Fruit fly (Drosophila melanogaster) whole organism: ENCODE results near the gene CG9806.

Source experiments
- CG8478 ChIP-seq: fragments of >200 bp; optimal IDR thresholded peaks from 2 replicates; lab custom pipeline; 2018; ENCODE audit warnings: inconsistent platforms
- Dll ChIP-seq: fragments of >200 bp; optimal IDR thresholded peaks from 2 replicates; lab custom pipeline; 2017
- EcR ChIP-seq, 2 experiments: fragments of >200 bp; optimal IDR thresholded peaks; 2 replicates each; lab custom pipeline; 2017; ENCODE audit warnings: missing biosample characterization in 2 of 2, missing genetic modification characterization in 2 of 2, missing genetic modification reagents in 2 of 2
- pan ChIP-seq: fragments of >200 bp; optimal IDR thresholded peaks from 2 replicates; lab custom pipeline; 2017
- psq ChIP-seq: fragments of >200 bp; optimal IDR thresholded peaks from 2 replicates; lab custom pipeline; 2017
- usp ChIP-seq: fragments of >200 bp; optimal IDR thresholded peaks from 2 replicates; lab custom pipeline; 2017; ENCODE audit warnings: missing biosample characterization, missing genetic modification characterization, mixed read lengths

CG9806 gene

DNA sequence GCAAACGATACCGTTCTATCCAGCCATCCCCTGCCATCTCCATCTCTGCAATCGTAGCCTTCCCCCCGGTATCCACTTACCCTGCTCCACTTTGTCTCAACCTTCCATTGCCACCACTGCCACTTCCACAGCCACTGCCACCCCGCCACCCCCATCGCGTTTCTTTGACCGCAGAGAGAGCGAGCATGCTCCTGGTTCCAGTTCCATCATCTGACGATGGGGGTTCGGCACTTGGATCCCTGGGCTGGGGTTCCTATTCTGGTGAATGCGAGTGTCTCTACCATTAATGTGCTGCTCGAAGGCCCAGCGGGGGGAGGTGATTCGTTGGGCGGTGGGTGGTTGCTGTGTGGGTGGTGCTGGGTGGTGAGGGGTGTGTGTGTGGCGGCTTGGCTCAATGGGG lies 13.3 kb downstream of the CG9806 start:
- TF ChIP-seq pan (lab: Kevin White, UChicago): no peak
- no peak for TF ChIP-seq EcR (GFP tag; optimal IDR thresholded peaks at IDR 0.05; lab: Kevin White, UChicago)
- no peak for TF ChIP-seq usp (GFP tag; lab: Kevin White, UChicago)
- TF ChIP-seq CG8478: no peak
- TF ChIP-seq Dll (lab: Kevin White, UChicago): no peak
- TF ChIP-seq psq: no peak

DNA sequence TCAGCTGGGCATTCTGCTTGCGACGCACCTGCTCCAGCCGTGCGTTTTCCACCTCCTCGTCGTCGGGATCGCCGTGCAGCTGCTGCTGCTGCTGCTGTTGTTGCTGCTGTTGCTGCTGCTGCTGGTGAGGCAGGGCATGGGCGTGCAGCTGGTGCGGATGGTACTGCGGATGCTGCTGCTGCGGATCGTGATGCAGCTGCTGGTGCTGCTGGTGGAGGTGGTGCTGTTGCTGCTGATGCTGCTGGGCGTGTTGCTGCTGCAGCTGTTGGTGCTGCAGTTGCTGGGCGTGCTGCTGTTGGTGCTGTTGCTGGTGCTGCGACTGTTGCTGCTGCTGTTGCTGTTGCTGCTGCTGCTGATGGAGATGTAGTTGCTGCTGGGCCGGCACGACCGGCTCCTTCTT lies 19.3 kb downstream of the CG9806 start:
- no peak for TF ChIP-seq usp (GFP tag; lab: Kevin White, UChicago)
- no peak for TF ChIP-seq EcR (GFP tag; optimal IDR thresholded peaks at IDR 0.05; lab: Kevin White, UChicago)
- no peak for TF ChIP-seq Dll (lab: Kevin White, UChicago)
- no peak for TF ChIP-seq CG8478
- TF ChIP-seq pan (lab: Kevin White, UChicago): no peak
- TF ChIP-seq psq: no peak

DNA sequence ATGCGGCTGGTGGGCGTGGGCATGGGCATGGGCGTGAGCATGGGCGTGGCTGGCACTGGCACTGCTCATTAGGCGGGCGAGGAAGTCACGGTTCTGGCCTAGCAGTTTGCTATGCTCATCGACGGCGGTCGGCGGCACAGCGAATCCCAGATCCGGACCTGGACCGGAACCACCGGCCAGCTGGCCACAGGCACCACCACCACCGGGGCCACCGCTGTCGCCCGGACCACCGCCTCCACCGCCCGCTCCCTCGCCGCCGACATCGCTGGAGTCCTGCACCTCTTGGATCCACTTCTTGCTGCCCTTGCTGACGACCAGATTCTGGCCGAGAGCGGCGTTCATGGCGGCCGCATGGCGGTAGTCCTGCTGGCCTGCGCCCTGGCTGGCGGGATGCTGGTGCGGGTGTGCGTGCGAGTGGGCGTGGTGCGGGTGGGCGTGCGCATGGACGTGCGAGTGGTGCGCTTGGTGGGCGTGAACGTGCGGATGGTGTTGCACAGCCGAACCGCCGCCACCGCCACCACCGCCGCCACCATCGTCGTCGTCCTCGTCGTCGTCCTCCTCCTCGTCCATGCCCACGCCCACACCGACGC lies 19.9 kb downstream of the CG9806 start:
- TF ChIP-seq CG8478 (no peak), usp (GFP tag; lab: Kevin White, UChicago) (no peak)

DNA sequence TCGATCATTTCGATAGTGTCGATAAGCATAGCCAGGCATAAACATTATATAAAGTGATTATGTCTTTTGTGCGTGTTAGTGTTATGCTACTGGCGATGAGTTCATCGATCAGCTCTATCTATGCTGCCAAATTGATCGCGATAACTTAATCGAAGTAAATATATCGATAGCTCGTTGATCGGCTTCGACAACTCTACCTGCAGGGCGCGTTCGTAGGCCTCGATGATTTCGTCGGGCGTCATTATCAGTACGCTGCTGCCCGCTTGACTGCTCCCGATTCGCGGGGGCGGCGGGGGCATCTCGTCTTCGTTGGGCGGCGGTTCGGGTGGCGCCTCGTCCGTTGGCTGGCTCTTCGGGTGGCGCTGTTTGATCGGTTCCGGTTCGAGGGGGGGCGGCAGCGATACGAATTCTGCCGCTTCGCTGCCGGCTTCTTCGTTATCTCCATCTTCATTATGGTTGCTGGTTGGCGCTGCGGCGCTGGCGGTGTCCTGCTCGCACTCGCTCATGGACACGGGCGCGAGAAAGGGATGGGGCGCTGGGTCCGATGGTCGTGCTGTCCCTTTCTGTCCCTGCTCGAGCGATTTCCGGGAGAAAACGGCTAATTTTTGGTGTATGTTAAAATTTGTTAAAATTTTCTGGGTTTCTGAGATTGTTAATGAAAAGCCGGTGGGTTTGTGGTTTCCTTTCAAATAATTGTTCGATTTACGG lies 24.7 kb downstream of the CG9806 start, which contains the start of gene CG1628:
TSS of gene CG1628 (minus strand) at position 658 of the 708 bp plus-strand sequence.
- TF ChIP-seq usp (GFP tag; lab: Kevin White, UChicago) (no peak), CG8478 (no peak), EcR (GFP tag; optimal IDR thresholded peaks at IDR 0.05; lab: Kevin White, UChicago) (no peak), pan (lab: Kevin White, UChicago) (no peak), Dll (lab: Kevin White, UChicago) (no peak), psq (no peak)

DNA sequence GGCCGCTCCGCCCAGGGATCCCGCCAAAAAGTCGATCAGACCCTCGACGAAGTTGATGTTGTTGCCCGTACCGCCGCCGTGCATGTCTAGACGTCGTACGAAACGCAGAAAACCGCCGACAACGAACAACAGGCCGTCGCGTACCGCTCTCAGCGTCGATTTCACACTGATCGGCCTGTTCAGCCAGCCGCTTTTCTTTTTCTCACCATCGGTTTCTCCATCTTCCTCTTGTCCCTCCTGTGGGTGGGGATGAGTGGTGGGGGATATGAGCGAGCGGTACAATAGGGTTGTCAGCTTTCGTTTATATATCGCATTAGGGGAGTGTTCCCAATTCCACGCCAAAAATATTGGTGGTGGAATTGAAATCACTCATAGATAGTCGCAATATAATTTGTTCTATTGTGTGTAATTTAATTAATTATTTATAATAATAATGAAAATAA lies 25.4 kb downstream of the CG9806 start:
- no peak for TF ChIP-seq EcR (GFP tag; optimal IDR thresholded peaks at IDR 0.05; lab: Kevin White, UChicago)
- TF ChIP-seq pan (lab: Kevin White, UChicago): no peak
- no peak for TF ChIP-seq psq
- no peak for TF ChIP-seq usp (GFP tag; lab: Kevin White, UChicago)
- TF ChIP-seq CG8478: no peak
- no peak for TF ChIP-seq Dll (lab: Kevin White, UChicago)

DNA sequence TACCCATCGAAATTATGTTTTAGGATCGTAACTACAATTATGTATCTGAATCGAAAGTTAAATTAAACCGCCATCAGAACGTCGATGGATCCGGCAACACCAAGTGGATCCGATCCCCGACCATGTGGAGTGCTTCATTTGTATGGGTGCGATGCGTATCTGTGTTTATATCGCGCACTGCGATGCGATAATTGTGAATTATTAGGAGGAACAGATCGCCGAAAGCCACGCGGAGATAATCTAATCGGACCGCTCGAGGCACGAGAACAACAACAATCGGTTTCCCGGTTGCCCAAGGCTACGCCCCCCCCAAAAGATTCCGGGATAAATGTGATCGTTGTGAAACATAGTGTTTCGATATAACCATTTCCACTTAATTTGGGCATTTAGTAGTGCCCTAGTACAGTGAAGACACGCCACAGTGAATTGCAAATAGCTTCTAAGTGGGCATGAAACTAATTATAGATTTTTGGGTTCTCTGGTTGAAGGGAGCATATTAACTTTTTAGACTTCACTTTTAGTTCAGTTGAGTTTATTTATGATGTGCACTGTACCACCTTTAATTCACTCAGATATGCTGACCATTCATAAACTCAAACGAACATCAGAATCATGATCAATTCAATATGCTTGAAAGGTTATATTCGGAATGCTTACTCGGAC lies 26.5 kb downstream of the CG9806 start:
- TF ChIP-seq EcR (GFP tag; optimal IDR thresholded peaks at IDR 0.05; lab: Kevin White, UChicago) (no peak), Dll (lab: Kevin White, UChicago) (no peak)

DNA sequence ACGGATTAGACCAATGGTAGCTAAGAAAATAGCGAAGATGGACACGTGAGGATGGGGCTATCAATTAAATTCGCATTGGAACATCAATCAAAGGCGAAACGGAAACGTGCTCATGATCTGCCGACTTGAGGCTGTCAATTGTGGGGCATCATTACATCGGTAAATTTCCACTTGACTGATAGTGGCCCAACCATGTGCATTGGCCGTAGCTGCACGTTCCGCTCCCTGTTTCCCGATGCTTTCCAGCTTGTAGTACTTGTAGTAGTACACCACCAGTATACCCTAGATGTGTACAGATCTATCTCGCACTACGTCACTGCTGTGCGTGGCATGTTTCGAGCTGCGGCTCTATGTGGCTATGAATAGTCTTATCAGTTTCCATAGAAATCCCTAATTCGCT lies 27.6 kb downstream of the CG9806 start:
- TF ChIP-seq pan (lab: Kevin White, UChicago) (no peak), CG8478 (no peak)

DNA sequence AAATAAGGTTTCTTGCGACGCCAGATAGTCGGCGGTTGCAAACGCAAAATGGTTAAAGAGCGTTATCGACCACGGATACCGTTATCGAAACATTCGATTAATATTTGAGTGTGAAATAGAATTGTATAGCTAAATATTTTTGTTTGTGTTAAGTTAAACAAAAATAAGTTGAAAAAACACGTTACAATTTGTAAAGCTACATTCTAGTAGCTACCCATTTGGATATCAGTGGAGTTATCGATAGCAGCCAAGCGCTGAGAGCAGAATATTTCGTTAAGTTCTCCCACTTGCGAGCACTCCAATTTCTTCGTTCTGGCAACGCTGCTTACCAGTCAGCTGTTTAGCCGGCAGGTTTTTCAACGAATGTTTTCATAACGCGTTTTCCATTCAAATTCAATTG lies 31.1 kb downstream of the CG9806 start, which contains the start of the genes Hmr and CG2124:
TSS of gene Hmr (minus strand) at position 43 of the 400 bp plus-strand sequence.
TSS of gene CG2124 (plus strand) at position 310 of the 400 bp plus-strand sequence.
- TF ChIP-seq Dll (lab: Kevin White, UChicago) (no peak), pan (lab: Kevin White, UChicago) (no peak), CG8478 (no peak), usp (GFP tag; lab: Kevin White, UChicago) (no peak)

DNA sequence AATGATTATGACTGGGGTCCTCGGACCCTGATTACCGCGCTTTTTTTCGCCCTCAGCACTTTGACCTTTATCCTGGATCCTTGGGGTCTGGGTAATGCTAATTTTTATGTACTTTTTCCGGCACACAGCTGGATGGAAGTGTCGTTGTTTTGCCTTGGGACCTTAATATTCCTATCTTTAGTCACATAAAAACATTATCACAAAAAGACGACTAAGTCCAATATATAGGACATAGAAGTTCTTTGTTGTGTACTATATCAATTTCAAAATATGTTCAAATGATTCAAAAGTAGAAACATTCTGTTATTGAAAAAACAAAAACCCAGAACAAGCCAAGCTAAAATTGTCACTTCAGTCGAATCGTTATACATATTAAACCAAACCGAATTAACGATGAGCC lies 38.1 kb downstream of the CG9806 start, which contains the start of gene Rab9D:
TSS of gene Rab9D (plus strand) at position 301 of the 400 bp plus-strand sequence.
- TF ChIP-seq CG8478: no peak
- no peak for TF ChIP-seq usp (GFP tag; lab: Kevin White, UChicago)
- TF ChIP-seq Dll (lab: Kevin White, UChicago): no peak
- TF ChIP-seq EcR (GFP tag; optimal IDR thresholded peaks at IDR 0.05; lab: Kevin White, UChicago): no peak
- TF ChIP-seq psq: no peak
- TF ChIP-seq pan (lab: Kevin White, UChicago): no peak

DNA sequence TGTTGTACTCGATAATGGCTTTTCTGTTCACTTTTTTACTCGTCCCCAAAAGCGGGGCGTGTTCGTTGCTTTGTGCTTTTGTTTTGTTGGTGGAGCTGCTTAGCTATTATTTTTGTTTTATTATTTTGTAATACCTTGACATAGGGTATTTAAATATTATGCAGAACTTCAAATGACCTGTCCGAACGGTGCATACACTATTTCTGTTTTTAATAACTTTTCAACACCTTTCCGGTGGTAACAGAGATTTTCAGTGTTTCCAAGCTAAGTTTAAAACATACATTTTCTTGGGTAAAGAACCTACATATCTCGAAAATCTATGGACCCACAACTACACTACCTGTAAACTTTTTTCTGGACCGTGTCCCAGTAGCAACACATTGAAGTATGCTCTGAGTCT lies 39.5 kb downstream of the CG9806 start:
- TF ChIP-seq usp (GFP tag; lab: Kevin White, UChicago) (no peak), Dll (lab: Kevin White, UChicago) (no peak), pan (lab: Kevin White, UChicago) (no peak), CG8478 (no peak), psq (no peak), EcR (GFP tag; optimal IDR thresholded peaks at IDR 0.05; lab: Kevin White, UChicago) (no peak)

DNA sequence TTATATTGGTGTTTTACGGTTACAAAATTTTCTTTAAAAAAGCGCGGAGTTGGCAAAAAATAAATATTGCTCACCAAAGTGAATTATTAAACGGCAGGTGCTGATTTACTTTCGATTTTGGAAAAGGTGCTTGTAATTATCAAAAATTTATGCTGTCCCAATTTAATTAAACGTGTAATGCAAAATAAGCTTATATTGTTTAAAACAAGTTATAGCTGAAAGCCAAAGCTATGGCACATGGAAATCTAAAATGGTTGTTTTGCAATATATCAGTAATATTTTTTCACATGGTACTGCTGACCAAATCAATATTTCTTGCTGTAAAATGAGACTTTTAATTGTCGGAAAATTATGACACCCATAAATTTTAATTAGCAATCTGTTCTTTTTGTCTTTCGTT lies 40.7 kb downstream of the CG9806 start:
- TF ChIP-seq psq: no peak
- no peak for TF ChIP-seq pan (lab: Kevin White, UChicago)

DNA sequence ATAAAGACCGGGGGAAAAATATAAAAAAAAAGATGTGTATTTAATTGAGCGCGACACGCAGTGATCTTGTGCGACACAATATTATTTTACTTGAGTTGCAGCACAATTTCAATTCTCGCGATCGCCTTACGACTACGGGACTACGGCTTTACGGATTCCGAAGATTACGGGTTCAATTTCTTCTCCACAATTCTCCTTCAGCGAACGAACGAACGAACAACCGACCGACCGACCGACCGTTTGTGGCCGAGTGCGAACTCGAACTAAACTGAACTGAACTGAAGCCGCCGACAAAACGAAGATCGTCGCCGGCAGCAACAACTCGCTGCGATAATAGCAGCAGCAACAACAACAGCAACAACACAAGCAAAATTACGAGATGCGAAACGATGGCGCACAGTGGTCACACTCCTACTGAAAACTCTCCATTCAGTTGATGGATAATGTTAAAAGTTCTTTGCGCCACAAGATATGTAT lies 41.7 kb downstream of the CG9806 start, which contains the start of gene spri:
TSS of gene spri (minus strand) at position 265 of the 477 bp plus-strand sequence.
- TF ChIP-seq CG8478: no peak
- TF ChIP-seq psq: no peak
- TF ChIP-seq Dll (lab: Kevin White, UChicago): no peak
- TF ChIP-seq EcR (GFP tag; optimal IDR thresholded peaks at IDR 0.05; lab: Kevin White, UChicago): no peak
- TF ChIP-seq pan (lab: Kevin White, UChicago): no peak
- TF ChIP-seq usp (GFP tag; lab: Kevin White, UChicago): no peak
